Fruit fly (Drosophila melanogaster): ENCODE data around the gene Brd.
A peak's percentile ranks its signal among the peaks of the same experiment; 100 is the strongest.

The Brd gene

dm6 chr3L:14986984-14987896 is 14.8 kb downstream of the Brd start (continued):
- TF ChIP-seq dan (GFP tag; IDR thresholded peaks at IDR 0.05) (no peak), sd (tag; optimal IDR thresholded peaks at IDR 0.05) (peak; percentile 2), CG2712 (tag; optimal IDR thresholded peaks at IDR 0.05) (no peak), luna (GFP tag; optimal IDR thresholded peaks at IDR 0.05) (no peak), CG11398 (GFP tag; optimal IDR thresholded peaks at IDR 0.05) (no peak), CG13287 (GFP tag; IDR thresholded peaks at IDR 0.05; ENCODE audit: partially characterized antibody) (peak; percentile 28; the same call in 1 of the 2 replicates), zfh1 (GFP tag; IDR thresholded peaks at IDR 0.05) (no peak), CG16863 (GFP tag; optimal IDR thresholded peaks at IDR 0.05) (no peak), sug (tag; optimal IDR thresholded peaks at IDR 0.05) (peak; percentile 11), CG13894 (tag; optimal IDR thresholded peaks at IDR 0.05) (peak; percentile 43), Lhr (GFP tag; optimal IDR thresholded peaks at IDR 0.05) (no peak), CG4820 (GFP tag; optimal IDR thresholded peaks at IDR 0.05) (no peak), CG12769 (tag; optimal IDR thresholded peaks at IDR 0.05) (peak; percentile 37), ac (GFP tag; optimal IDR thresholded peaks at IDR 0.05) (no peak), repo (GFP tag; optimal IDR thresholded peaks at IDR 0.05) (no peak), cato (GFP tag; optimal IDR thresholded peaks at IDR 0.05; ENCODE audit: borderline replicate concordance) (no peak), cad (GFP tag; optimal IDR thresholded peaks at IDR 0.05) (peak; percentile 65), CG6683 (GFP tag; optimal IDR thresholded peaks at IDR 0.05) (no peak), CG17612 (GFP tag; IDR thresholded peaks at IDR 0.05) (no peak), lbe (GFP tag; optimal IDR thresholded peaks at IDR 0.05) (peak; percentile 25), dysf (GFP tag; IDR thresholded peaks at IDR 0.05) (no peak), da (GFP tag; optimal IDR thresholded peaks at IDR 0.05) (no peak), row (GFP tag; IDR thresholded peaks at IDR 0.05) (0 out of 3 replicates have a peak, but pooled peaks have one; percentile 16), bowl (GFP tag; IDR thresholded peaks at IDR 0.05) (no peak), bsh (GFP tag; optimal IDR thresholded peaks at IDR 0.05) (peak in 1 of 2 experiments; percentile 12), CG3847 (GFP tag; IDR thresholded peaks at IDR 0.05) (no peak), CG17802 (tag; optimal IDR thresholded peaks at IDR 0.05) (no peak), Ravus (GFP tag; IDR thresholded peaks at IDR 0.05) (no peak), HHEX (GFP tag; optimal IDR thresholded peaks at IDR 0.05) (no peak), CG32772 (GFP tag; IDR thresholded peaks at IDR 0.05) (no peak), CG32767 (GFP tag; IDR thresholded peaks at IDR 0.05) (no peak), Antp (GFP tag; optimal IDR thresholded peaks at IDR 0.05) (no peak), CrebB (tag; optimal IDR thresholded peaks at IDR 0.05) (no peak), seq (GFP tag; IDR thresholded peaks at IDR 0.05) (no peak), Sox100B (GFP tag; optimal IDR thresholded peaks at IDR 0.05) (no peak), chn (GFP tag; optimal IDR thresholded peaks at IDR 0.05) (no peak), Atf-2 (GFP tag; optimal IDR thresholded peaks at IDR 0.05) (no peak), dmrt11E (tag; optimal IDR thresholded peaks at IDR 0.05) (no peak), CG33213 (GFP tag; optimal IDR thresholded peaks at IDR 0.05) (no peak), Camta (GFP tag; optimal IDR thresholded peaks at IDR 0.05) (no peak), sens-2 (GFP tag; IDR thresholded peaks at IDR 0.05) (no peak), Mad (GFP tag; optimal IDR thresholded peaks at IDR 0.05) (no peak), Bgb (GFP tag; IDR thresholded peaks at IDR 0.05; ENCODE audit: partially characterized antibody) (0 out of 2 replicates have a peak, but pooled peaks have one; percentile 23), tin (GFP tag; optimal IDR thresholded peaks at IDR 0.05) (no peak), CG5180 (GFP tag; optimal IDR thresholded peaks at IDR 0.05) (peak; percentile 26), lola (GFP tag; optimal IDR thresholded peaks at IDR 0.05) (no peak), Hr78 (GFP tag; optimal IDR thresholded peaks at IDR 0.05) (peak in 1 of 2 experiments; percentile 83), Chrac-16 (GFP tag; optimal IDR thresholded peaks at IDR 0.05) (no peak), CG34376 (GFP tag; optimal IDR thresholded peaks at IDR 0.05) (peak; percentile 52)
